Fruit fly (Drosophila melanogaster) whole organism, embryonic: Measurements from ENCODE around the gene CG3434.

ENCODE experiments used
- Abd-B ChIP-seq: fragments of 200-800 bp; sonication (Bioruptor generic); optimal IDR thresholded peaks from 2 replicates; lab custom pipeline; 2018; ENCODE audit warnings: missing biosample characterization, mild to moderate bottlenecking, missing genetic modification characterization, moderate library complexity
- Blimp-1 ChIP-seq: fragments of 200-800 bp; sonication (Bioruptor generic); optimal IDR thresholded peaks from 3 replicates; lab custom pipeline; 2018; ENCODE audit warnings: missing biosample characterization, missing genetic modification characterization, mild to moderate bottlenecking, moderate library complexity, missing genetic modification reagents
- CG10147 ChIP-seq: fragments of 200-800 bp; sonication (Bioruptor generic); optimal IDR thresholded peaks from 2 replicates; lab custom pipeline; 2019; ENCODE audit warnings: missing biosample characterization, mild to moderate bottlenecking, missing genetic modification characterization, moderate library complexity
- CG10267 ChIP-seq: fragments of 200-800 bp; sonication (Bioruptor generic); optimal IDR thresholded peaks from 2 replicates; lab custom pipeline; 2018; ENCODE audit warnings: missing biosample characterization, mild to moderate bottlenecking, missing genetic modification characterization, moderate library complexity
- CG10366 ChIP-seq: fragments of 200-800 bp; sonication (Bioruptor generic); IDR thresholded peaks from 2 replicates; pipeline ENCODE4 v1.3.6; 2022; ENCODE audit warnings: missing biosample characterization, missing genetic modification characterization
- CG10543 ChIP-seq: fragments of 200-800 bp; sonication (Bioruptor generic); optimal IDR thresholded peaks from 3 replicates; lab custom pipeline; 2017; ENCODE audit warnings: missing biosample characterization, mild to moderate bottlenecking, missing genetic modification characterization, moderate library complexity
- CG11695 ChIP-seq: fragments of 200-800 bp; sonication (Bioruptor generic); IDR thresholded peaks from 3 replicates; pipeline ENCODE4 v1.3.6; 2022; ENCODE audit warnings: missing biosample characterization, missing genetic modification characterization
- CG12391 ChIP-seq: fragments of 200-800 bp; sonication (Bioruptor generic); optimal IDR thresholded peaks from 3 replicates; lab custom pipeline; 2018; ENCODE audit warnings: missing biosample characterization, mild to moderate bottlenecking, missing genetic modification characterization, moderate library complexity
- CG14014 ChIP-seq: fragments of 200-800 bp; sonication (Bioruptor generic); IDR thresholded peaks from 2 replicates; pipeline ENCODE4 v1.3.6; 2022; ENCODE audit warnings: missing biosample characterization, missing genetic modification characterization
- CG14441 ChIP-seq: fragments of 200-800 bp; sonication (Bioruptor generic); IDR thresholded peaks from 2 replicates; pipeline ENCODE4 v1.3.6; 2022; ENCODE audit warnings: missing biosample characterization, missing genetic modification characterization
- CG15514 ChIP-seq: fragments of 200-800 bp; sonication (Bioruptor generic); optimal IDR thresholded peaks from 3 replicates; lab custom pipeline; 2017; ENCODE audit warnings: missing biosample characterization, missing genetic modification characterization, mild to moderate bottlenecking, moderate library complexity, missing genetic modification reagents
- CG17186 ChIP-seq: fragments of 200-800 bp; sonication (Bioruptor generic); optimal IDR thresholded peaks from 3 replicates; lab custom pipeline; 2017; ENCODE audit warnings: missing biosample characterization, missing genetic modification reagents, missing genetic modification characterization
- CG17359 ChIP-seq: fragments of 200-800 bp; sonication (Bioruptor generic); optimal IDR thresholded peaks from 3 replicates; lab custom pipeline; 2018; ENCODE audit warnings: missing biosample characterization, mild to moderate bottlenecking, missing genetic modification characterization, moderate library complexity
- CG17568 ChIP-seq: fragments of 200-800 bp; sonication (Bioruptor generic); optimal IDR thresholded peaks from 2 replicates; lab custom pipeline; 2018; ENCODE audit warnings: missing biosample characterization, mild to moderate bottlenecking, missing genetic modification characterization, moderate library complexity
- CG1792 ChIP-seq: fragments of 200-800 bp; sonication (Bioruptor generic); optimal IDR thresholded peaks from 2 replicates; lab custom pipeline; 2016; ENCODE audit warnings: missing biosample characterization, missing genetic modification characterization
- CG2712 ChIP-seq: fragments of 200-800 bp; optimal IDR thresholded peaks from 3 replicates; lab custom pipeline; 2019; ENCODE audit warnings: missing biosample characterization, mild to moderate bottlenecking, missing genetic modification characterization, moderate library complexity
- CG30020 ChIP-seq: fragments of 200-800 bp; optimal IDR thresholded peaks from 2 replicates; lab custom pipeline; 2019; ENCODE audit warnings: missing biosample characterization, mild to moderate bottlenecking, missing genetic modification characterization, moderate library complexity
- CG33557 ChIP-seq: fragments of 200-800 bp; sonication (Bioruptor generic); optimal IDR thresholded peaks from 2 replicates; lab custom pipeline; 2019; ENCODE audit warnings: missing biosample characterization, mild to moderate bottlenecking, missing genetic modification characterization, moderate library complexity
- CG43689 ChIP-seq: fragments of 200-800 bp; sonication (Bioruptor generic); IDR thresholded peaks from 2 replicates; pipeline ENCODE4 v1.3.6; 2022; ENCODE audit warnings: missing biosample characterization, missing genetic modification characterization
- CG4617 ChIP-seq: fragments of 200-800 bp; sonication (Bioruptor generic); optimal IDR thresholded peaks from 3 replicates; lab custom pipeline; 2016; ENCODE audit warnings: missing biosample characterization, missing genetic modification characterization, borderline replicate concordance
- CG5180 ChIP-seq: fragments of 200-800 bp; sonication (Bioruptor generic); optimal IDR thresholded peaks from 3 replicates; lab custom pipeline; 2017; ENCODE audit warnings: missing biosample characterization, missing genetic modification characterization, mild to moderate bottlenecking, moderate library complexity, missing genetic modification reagents
- CG6689 ChIP-seq: fragments of 200-800 bp; sonication (Bioruptor generic); IDR thresholded peaks from 2 replicates; pipeline ENCODE4 v1.3.6; 2022; ENCODE audit warnings: missing biosample characterization, missing genetic modification characterization
- CG6813 ChIP-seq: fragments of 200-800 bp; sonication (Bioruptor generic); optimal IDR thresholded peaks from 2 replicates; lab custom pipeline; 2017; ENCODE audit warnings: missing biosample characterization, missing genetic modification characterization, mild to moderate bottlenecking, moderate library complexity, missing genetic modification reagents
- CG7372 ChIP-seq: fragments of 200-800 bp; sonication (Bioruptor generic); IDR thresholded peaks from 2 replicates; pipeline ENCODE4 v1.3.6; 2022; ENCODE audit warnings: missing biosample characterization, missing genetic modification characterization
- CG7839 ChIP-seq: fragments of 200-800 bp; sonication (Bioruptor generic); optimal IDR thresholded peaks from 3 replicates; lab custom pipeline; 2018; ENCODE audit warnings: missing biosample characterization, mild to moderate bottlenecking, missing genetic modification characterization, moderate library complexity
- Dip2 ChIP-seq: fragments of 200-800 bp; sonication (Bioruptor generic); IDR thresholded peaks from 2 replicates; pipeline ENCODE4 v1.3.6; 2022; ENCODE audit warnings: missing biosample characterization, missing genetic modification characterization
- Dll ChIP-seq: fragments of 200-800 bp; sonication (Bioruptor generic); IDR thresholded peaks from 4 replicates; pipeline ENCODE4 v1.3.6; 2022; ENCODE audit warnings: missing biosample characterization, missing genetic modification characterization; ENCODE audit not compliant: partially characterized antibody
- Eip74EF ChIP-seq, 2 experiments: fragments of 200-800 bp in 1 of 2; fragments of >200 bp in 1 of 2; sonication (Bioruptor generic) in 1 of 2; optimal IDR thresholded peaks; 2 replicates each; lab custom pipeline; 2017 to 2019; ENCODE audit warnings: missing biosample characterization in 2 of 2, missing genetic modification characterization in 2 of 2, mild to moderate bottlenecking in 1 of 2, moderate library complexity in 1 of 2
- Lhr ChIP-seq: fragments of 200-800 bp; sonication (Bioruptor generic); optimal IDR thresholded peaks from 3 replicates; lab custom pipeline; 2017; ENCODE audit warnings: mild to moderate bottlenecking, missing biosample characterization, missing genetic modification reagents, missing genetic modification characterization
- Lpt ChIP-seq: fragments of >200 bp; optimal IDR thresholded peaks from 2 replicates; lab custom pipeline; 2018; ENCODE audit warnings: missing biosample characterization, missing genetic modification characterization
- YL-1 ChIP-seq: fragments of 200-800 bp; sonication (Bioruptor generic); optimal IDR thresholded peaks from 3 replicates; lab custom pipeline; 2017; ENCODE audit warnings: missing biosample characterization, mild to moderate bottlenecking, missing genetic modification characterization
- ase ChIP-seq: fragments of 200-800 bp; sonication (Bioruptor generic); IDR thresholded peaks from 3 replicates; pipeline ENCODE4 v1.3.6; 2022; ENCODE audit warnings: missing biosample characterization, missing genetic modification characterization
- az2 ChIP-seq: fragments of 200-800 bp; sonication (Bioruptor generic); optimal IDR thresholded peaks from 3 replicates; lab custom pipeline; 2016; ENCODE audit warnings: missing biosample characterization, missing genetic modification characterization
- corto ChIP-seq: fragments of 200-800 bp; sonication (Bioruptor generic); optimal IDR thresholded peaks from 2 replicates; lab custom pipeline; 2016; ENCODE audit warnings: missing biosample characterization, mild to moderate bottlenecking, missing genetic modification characterization, moderate library complexity
- cwo ChIP-seq: fragments of 200-800 bp; sonication (Bioruptor generic); optimal IDR thresholded peaks from 3 replicates; lab custom pipeline; 2017; ENCODE audit warnings: missing biosample characterization, missing genetic modification characterization, mild to moderate bottlenecking, moderate library complexity, missing genetic modification reagents
- danr ChIP-seq: fragments of 200-800 bp; sonication (Bioruptor generic); IDR thresholded peaks from 2 replicates; pipeline ENCODE4 v1.3.6; 2022; ENCODE audit warnings: missing biosample characterization, missing genetic modification characterization
- dmrt99B ChIP-seq: fragments of 200-800 bp; sonication (Bioruptor generic); optimal IDR thresholded peaks from 2 replicates; lab custom pipeline; 2018; ENCODE audit warnings: missing biosample characterization, mild to moderate bottlenecking, missing genetic modification characterization, moderate library complexity
- gem ChIP-seq: fragments of 200-800 bp; sonication (Bioruptor generic); optimal IDR thresholded peaks from 2 replicates; lab custom pipeline; 2019; ENCODE audit warnings: missing biosample characterization, mild to moderate bottlenecking, missing genetic modification characterization, moderate library complexity
- hbn ChIP-seq: fragments of 200-800 bp; sonication (Bioruptor generic); IDR thresholded peaks from 2 replicates; pipeline ENCODE4 v1.3.6; 2022; ENCODE audit warnings: missing biosample characterization, missing genetic modification characterization; ENCODE audit not compliant: partially characterized antibody
- ind ChIP-seq: fragments of 200-800 bp; sonication (Bioruptor generic); optimal IDR thresholded peaks from 3 replicates; lab custom pipeline; 2016; ENCODE audit warnings: missing biosample characterization, missing genetic modification characterization
- klu ChIP-seq: fragments of 200-800 bp; sonication (Bioruptor generic); IDR thresholded peaks from 2 replicates; pipeline ENCODE4 v1.3.6; 2022; ENCODE audit warnings: missing biosample characterization, missing genetic modification characterization
- lmd ChIP-seq: fragments of 200-800 bp; sonication (Bioruptor generic); IDR thresholded peaks from 2 replicates; pipeline ENCODE4 v1.3.6; 2022; ENCODE audit warnings: missing biosample characterization, missing genetic modification characterization
- nmo ChIP-seq: fragments of 200-800 bp; sonication (Bioruptor generic); optimal IDR thresholded peaks from 2 replicates; lab custom pipeline; 2018; ENCODE audit warnings: missing biosample characterization, mild to moderate bottlenecking, missing genetic modification characterization, moderate library complexity
- run ChIP-seq: fragments of 200-800 bp; sonication (Bioruptor generic); optimal IDR thresholded peaks from 3 replicates; lab custom pipeline; 2018; ENCODE audit warnings: missing biosample characterization, mild to moderate bottlenecking, missing genetic modification characterization
- scrt ChIP-seq: fragments of 200-800 bp; sonication (Bioruptor generic); optimal IDR thresholded peaks from 2 replicates; lab custom pipeline; 2018; ENCODE audit warnings: missing biosample characterization, mild to moderate bottlenecking, missing genetic modification characterization, moderate library complexity
- sim ChIP-seq: fragments of 200-800 bp; sonication (Bioruptor generic); IDR thresholded peaks from 2 replicates; pipeline ENCODE4 v1.3.6; 2022; ENCODE audit warnings: missing biosample characterization, missing genetic modification characterization
- slbo ChIP-seq: fragments of 200-800 bp; sonication (Bioruptor generic); IDR thresholded peaks from 2 replicates; pipeline ENCODE4 v1.3.6; 2022; ENCODE audit warnings: missing biosample characterization, missing genetic modification characterization
- so ChIP-seq: fragments of 200-800 bp; sonication (Bioruptor generic); IDR thresholded peaks from 3 replicates; pipeline ENCODE4 v1.3.6; 2022; ENCODE audit warnings: missing biosample characterization, missing genetic modification characterization
- vvl ChIP-seq: fragments of 200-800 bp; sonication (Bioruptor generic); IDR thresholded peaks from 2 replicates; pipeline ENCODE4 v1.3.6; 2022; ENCODE audit warnings: missing biosample characterization, missing genetic modification characterization

Gene CG3434

dm6 chr3L:9508653-9509036, 48.0 kb upstream of the CG3434 start (continued):
- TF ChIP-seq CG1792 (GFP tag; lab: Kevin White, UChicago) (no peak), corto (no peak), run (tag; lab: Kevin White, UChicago) (peak; percentile 35), CG14441 (0 out of 2 replicates have a peak, but pooled peaks have one; percentile 5), CG10366 (GFP tag; lab: Robert Waterston, UW) (peak; percentile 31; the same call in 1 of the 2 replicates), CG5180 (GFP tag; lab: Kevin White, UChicago) (peak; percentile 13), scrt (GFP tag; lab: Kevin White, UChicago) (peak; percentile 31), CG4617 (GFP tag; lab: Kevin White, UChicago) (no peak), CG14014 (GFP tag; lab: Robert Waterston, UW) (no peak), hbn (GFP tag; lab: Robert Waterston, UW) (no peak), Blimp-1 (GFP tag; lab: Kevin White, UChicago) (peak; percentile 72), Lhr (no peak), nmo (peak; percentile 71), CG7372 (GFP tag; lab: Robert Waterston, UW) (peak; percentile 37; the same call in 1 of the 2 replicates), slbo (GFP tag; lab: Robert Waterston, UW) (peak; percentile 36; the same call in 1 of the 2 replicates), Dll (no peak), az2 (GFP tag; lab: Kevin White, UChicago) (peak; percentile 12), ase (GFP tag; lab: Robert Waterston, UW) (no peak), lmd (peak; percentile 44), CG11695 (GFP tag; lab: Robert Waterston, UW) (0 out of 3 replicates have a peak, but pooled peaks have one; percentile 13), CG2712 (tag; lab: Kevin White, UChicago) (peak; percentile 84), CG10267 (tag; lab: Kevin White, UChicago) (peak; percentile 72), vvl (peak; percentile 20; the same call in 1 of the 2 replicates), gem (tag; lab: Kevin White, UChicago) (peak; percentile 89), sim (GFP tag; lab: Robert Waterston, UW) (no peak), cwo (GFP tag; lab: Kevin White, UChicago) (peak; percentile 53), CG6813 (GFP tag; lab: Kevin White, UChicago) (peak; percentile 30), CG10543 (GFP tag; lab: Kevin White, UChicago) (no peak), danr (no peak), CG17568 (no peak), CG30020 (peak; percentile 8), Abd-B (no peak), Lpt (GFP tag; lab: Kevin White, UChicago) (no peak), CG7839 (tag; lab: Kevin White, UChicago) (peak; percentile 71), YL-1 (GFP tag; lab: Kevin White, UChicago) (no peak), CG17186 (GFP tag; lab: Kevin White, UChicago) (no peak), CG12391 (peak; percentile 77), dmrt99B (tag; lab: Kevin White, UChicago) (peak; percentile 80), CG15514 (no peak), klu (no peak), CG10147 (peak; percentile 19), Eip74EF (GFP tag; optimal IDR thresholded peaks at IDR 0.05; lab: Kevin White, UChicago) (peak in 1 of 2 experiments; percentile 3), so (GFP tag; lab: Robert Waterston, UW) (no peak), Dip2 (GFP tag; lab: Robert Waterston, UW) (no peak), ind (peak; percentile 59), CG17359 (peak; percentile 69), CG33557 (GFP tag; lab: Kevin White, UChicago) (peak; percentile 51), CG6689 (GFP tag; lab: Robert Waterston, UW) (peak; percentile 51), CG43689 (GFP tag; lab: Robert Waterston, UW) (no peak)
